Fruit fly (Drosophila melanogaster) whole organism, embryonic: Measurements from ENCODE around the gene CG10041.

ENCODE experiments used
- Antp ChIP-seq: fragments of 200-800 bp; sonication (Bioruptor generic); optimal IDR thresholded peaks from 3 replicates; lab custom pipeline; 2016; ENCODE audit warnings: missing biosample characterization, missing genetic modification characterization
- Awh ChIP-seq: fragments of 200-800 bp; sonication (Bioruptor generic); IDR thresholded peaks from 2 replicates; pipeline ENCODE4, ENCODE4 v1.3.6; 2022; ENCODE audit warnings: missing biosample characterization, missing genetic modification characterization
- B-H2 ChIP-seq: fragments of 200-800 bp; sonication (Bioruptor generic); optimal IDR thresholded peaks from 2 replicates; lab custom pipeline; 2018; ENCODE audit warnings: missing biosample characterization, mild to moderate bottlenecking, missing genetic modification characterization
- Blimp-1 ChIP-seq: fragments of 200-800 bp; sonication (Bioruptor generic); optimal IDR thresholded peaks from 3 replicates; lab custom pipeline; 2018; ENCODE audit warnings: missing biosample characterization, missing genetic modification characterization, mild to moderate bottlenecking, moderate library complexity, missing genetic modification reagents
- CG11504 ChIP-seq: fragments of 200-800 bp; sonication (Bioruptor generic); optimal IDR thresholded peaks from 3 replicates; lab custom pipeline; 2019; ENCODE audit warnings: missing biosample characterization, mild to moderate bottlenecking, missing genetic modification characterization, moderate library complexity
- CG12071 ChIP-seq: fragments of 200-800 bp; sonication (Bioruptor generic); optimal IDR thresholded peaks from 3 replicates; lab custom pipeline; 2018; ENCODE audit warnings: missing biosample characterization, mild to moderate bottlenecking, missing genetic modification characterization
- CG12236 ChIP-seq: fragments of 200-800 bp; sonication (Bioruptor generic); optimal IDR thresholded peaks from 2 replicates; lab custom pipeline; 2016; ENCODE audit warnings: missing biosample characterization, missing genetic modification characterization
- CG12744 ChIP-seq: fragments of 200-800 bp; sonication (Bioruptor generic); optimal IDR thresholded peaks from 2 replicates; lab custom pipeline; 2016; ENCODE audit warnings: missing biosample characterization, missing genetic modification characterization
- CG12769 ChIP-seq: fragments of 200-800 bp; sonication (Bioruptor generic); optimal IDR thresholded peaks from 2 replicates; lab custom pipeline; 2019; ENCODE audit warnings: missing biosample characterization, mild to moderate bottlenecking, missing genetic modification characterization, moderate library complexity
- CG14860 ChIP-seq: fragments of 200-800 bp; sonication (Bioruptor generic); IDR thresholded peaks from 3 replicates; pipeline ENCODE4 v1.3.6; 2022; ENCODE audit warnings: missing biosample characterization, missing genetic modification characterization; ENCODE audit not compliant: partially characterized antibody
- CG17568 ChIP-seq: fragments of 200-800 bp; sonication (Bioruptor generic); optimal IDR thresholded peaks from 2 replicates; lab custom pipeline; 2018; ENCODE audit warnings: missing biosample characterization, mild to moderate bottlenecking, missing genetic modification characterization, moderate library complexity
- CG18262 ChIP-seq: fragments of 200-800 bp; optimal IDR thresholded peaks from 3 replicates; lab custom pipeline; 2019; ENCODE audit warnings: missing biosample characterization, mild to moderate bottlenecking, missing genetic modification characterization, moderate library complexity
- CG1832 ChIP-seq: fragments of 200-800 bp; sonication (Bioruptor generic); optimal IDR thresholded peaks from 2 replicates; lab custom pipeline; 2017; ENCODE audit warnings: missing biosample characterization, mild to moderate bottlenecking, missing genetic modification characterization, inconsistent platforms
- CG2712 ChIP-seq: fragments of 200-800 bp; optimal IDR thresholded peaks from 3 replicates; lab custom pipeline; 2019; ENCODE audit warnings: missing biosample characterization, mild to moderate bottlenecking, missing genetic modification characterization, moderate library complexity
- CG32767 ChIP-seq: fragments of 200-800 bp; sonication (Bioruptor generic); IDR thresholded peaks from 2 replicates; pipeline ENCODE4 v1.3.6; 2022; ENCODE audit warnings: missing biosample characterization, missing genetic modification characterization
- CG3838 ChIP-seq: fragments of 200-800 bp; sonication (Bioruptor generic); optimal IDR thresholded peaks from 3 replicates; lab custom pipeline; 2016; ENCODE audit warnings: missing biosample characterization, missing genetic modification characterization
- CG4424 ChIP-seq: fragments of 200-800 bp; sonication (Bioruptor generic); optimal IDR thresholded peaks from 3 replicates; lab custom pipeline; 2016; ENCODE audit warnings: missing biosample characterization, missing genetic modification characterization
- CG6689 ChIP-seq: fragments of 200-800 bp; sonication (Bioruptor generic); IDR thresholded peaks from 2 replicates; pipeline ENCODE4 v1.3.6; 2022; ENCODE audit warnings: missing biosample characterization, missing genetic modification characterization
- CG7556 ChIP-seq: fragments of 200-800 bp; sonication (Bioruptor generic); optimal IDR thresholded peaks from 2 replicates; lab custom pipeline; 2017; ENCODE audit warnings: missing biosample characterization, mild to moderate bottlenecking, missing genetic modification characterization
- CG9817 ChIP-seq: fragments of 200-800 bp; sonication (Bioruptor generic); optimal IDR thresholded peaks from 2 replicates; lab custom pipeline; 2018; ENCODE audit warnings: missing biosample characterization, mild to moderate bottlenecking, missing genetic modification characterization, moderate library complexity
- CTCF ChIP-seq: fragments of 200-800 bp; sonication (Bioruptor generic); optimal IDR thresholded peaks from 2 replicates; lab custom pipeline; 2017; ENCODE audit warnings: missing biosample characterization, mild to moderate bottlenecking, missing genetic modification characterization, moderate library complexity
- D ChIP-seq, 2 experiments: fragments of 200-800 bp in 1 of 2; fragments of >200 bp in 1 of 2; sonication (Bioruptor generic) in 1 of 2; optimal IDR thresholded peaks; 2 replicates in 1 of 2; 3 replicates in 1 of 2; lab custom pipeline; 2017; ENCODE audit warnings: mild to moderate bottlenecking in 1 of 2, missing biosample characterization in 1 of 2, missing genetic modification characterization in 1 of 2, missing genetic modification reagents in 1 of 2
- D19A ChIP-seq: fragments of 200-800 bp; optimal IDR thresholded peaks from 3 replicates; lab custom pipeline; 2019; ENCODE audit warnings: missing biosample characterization, mild to moderate bottlenecking, missing genetic modification characterization, moderate library complexity
- Dip3 ChIP-seq: fragments of 200-800 bp; sonication (Bioruptor generic); optimal IDR thresholded peaks from 3 replicates; lab custom pipeline; 2016; ENCODE audit warnings: missing biosample characterization, missing genetic modification characterization
- Dp ChIP-seq: fragments of 200-800 bp; sonication (Bioruptor generic); optimal IDR thresholded peaks from 2 replicates; lab custom pipeline; 2018; ENCODE audit warnings: missing biosample characterization, mild to moderate bottlenecking, missing genetic modification characterization, moderate library complexity
- E2f1 ChIP-seq: fragments of 200-800 bp; sonication (Bioruptor generic); IDR thresholded peaks from 2 replicates; pipeline ENCODE4 v1.3.6; 2022; ENCODE audit warnings: missing biosample characterization, missing genetic modification characterization
- Eip74EF ChIP-seq, 2 experiments: fragments of 200-800 bp in 1 of 2; fragments of >200 bp in 1 of 2; sonication (Bioruptor generic) in 1 of 2; optimal IDR thresholded peaks; 2 replicates each; lab custom pipeline; 2017 to 2019; ENCODE audit warnings: missing biosample characterization in 2 of 2, missing genetic modification characterization in 2 of 2, mild to moderate bottlenecking in 1 of 2, moderate library complexity in 1 of 2
- Elba2 ChIP-seq: fragments of 200-800 bp; sonication (Bioruptor generic); optimal IDR thresholded peaks from 3 replicates; lab custom pipeline; 2016; ENCODE audit warnings: missing biosample characterization, missing genetic modification characterization
- Hr78 ChIP-seq, 2 experiments: fragments of 200-800 bp in 1 of 2; fragments of >200 bp in 1 of 2; sonication (Bioruptor generic) in 1 of 2; optimal IDR thresholded peaks; 2 replicates each; lab custom pipeline; 2017 to 2019; ENCODE audit warnings: missing biosample characterization in 2 of 2, missing genetic modification characterization in 2 of 2, mild to moderate bottlenecking in 1 of 2, moderate library complexity in 1 of 2
- Mad ChIP-seq: fragments of 200-800 bp; sonication (Bioruptor generic); optimal IDR thresholded peaks from 2 replicates; lab custom pipeline; 2016; ENCODE audit warnings: missing biosample characterization, missing genetic modification characterization
- NC2α ChIP-seq: fragments of 200-800 bp; sonication (Bioruptor generic); optimal IDR thresholded peaks from 2 replicates; lab custom pipeline; 2016; ENCODE audit warnings: missing biosample characterization, missing genetic modification characterization
- NfI ChIP-seq: fragments of 200-800 bp; sonication (Bioruptor generic); optimal IDR thresholded peaks from 3 replicates; lab custom pipeline; 2018; ENCODE audit warnings: missing biosample characterization, mild to moderate bottlenecking, missing genetic modification characterization, moderate library complexity
- Pdp1 ChIP-seq, 2 experiments: fragments of 200-800 bp; sonication (Bioruptor generic); optimal IDR thresholded peaks; 3 replicates each; lab custom pipeline; 2016; ENCODE audit warnings: missing biosample characterization in 2 of 2, missing genetic modification characterization in 2 of 2, mild to moderate bottlenecking in 1 of 2, moderate library complexity in 1 of 2
- Side ChIP-seq: fragments of 200-800 bp; sonication (Bioruptor generic); optimal IDR thresholded peaks from 2 replicates; lab custom pipeline; 2016; ENCODE audit warnings: missing biosample characterization, missing genetic modification characterization
- Sin3A ChIP-seq: fragments of >200 bp; optimal IDR thresholded peaks from 2 replicates; lab custom pipeline; 2018
- Sox102F ChIP-seq: fragments of 200-800 bp; sonication (Bioruptor generic); optimal IDR thresholded peaks from 2 replicates; lab custom pipeline; 2018; ENCODE audit warnings: missing biosample characterization, mild to moderate bottlenecking, missing genetic modification characterization, moderate library complexity
- al ChIP-seq: fragments of 200-800 bp; sonication (Bioruptor generic); IDR thresholded peaks from 2 replicates; pipeline ENCODE4 v1.3.6; 2022; ENCODE audit warnings: missing biosample characterization, missing genetic modification characterization
- ato ChIP-seq: fragments of 200-800 bp; sonication (Bioruptor generic); IDR thresholded peaks from 2 replicates; pipeline ENCODE4 v1.3.6; 2022; ENCODE audit warnings: missing biosample characterization, missing genetic modification characterization; ENCODE audit not compliant: partially characterized antibody
- chif ChIP-seq, 2 experiments: fragments of 200-800 bp; sonication (Bioruptor generic); optimal IDR thresholded peaks; 3 replicates each; lab custom pipeline; 2016; ENCODE audit warnings: missing biosample characterization in 2 of 2, missing genetic modification characterization in 2 of 2
- dmrt11E ChIP-seq: fragments of 200-800 bp; sonication (Bioruptor generic); optimal IDR thresholded peaks from 3 replicates; lab custom pipeline; 2018; ENCODE audit warnings: missing biosample characterization, mild to moderate bottlenecking, missing genetic modification characterization, moderate library complexity
- eve ChIP-seq, 2 experiments: fragments of >200 bp; optimal IDR thresholded peaks; 2 replicates each; lab custom pipeline; 2017; ENCODE audit warnings: missing biosample characterization in 2 of 2, missing genetic modification characterization in 2 of 2
- gfzf ChIP-seq: fragments of 200-800 bp; sonication (Bioruptor generic); optimal IDR thresholded peaks from 2 replicates; lab custom pipeline; 2016; ENCODE audit warnings: missing biosample characterization, mild to moderate bottlenecking, missing genetic modification characterization, moderate library complexity
- kah ChIP-seq: fragments of 200-800 bp; sonication (Bioruptor generic); optimal IDR thresholded peaks from 2 replicates; lab custom pipeline; 2018; ENCODE audit warnings: missing biosample characterization, mild to moderate bottlenecking, missing genetic modification characterization
- kni ChIP-seq: fragments of 200-800 bp; sonication (Bioruptor generic); optimal IDR thresholded peaks from 3 replicates; lab custom pipeline; 2017; ENCODE audit warnings: mild to moderate bottlenecking, missing biosample characterization, missing genetic modification reagents, missing genetic modification characterization
- nmo ChIP-seq: fragments of 200-800 bp; sonication (Bioruptor generic); optimal IDR thresholded peaks from 2 replicates; lab custom pipeline; 2018; ENCODE audit warnings: missing biosample characterization, mild to moderate bottlenecking, missing genetic modification characterization, moderate library complexity
- repo ChIP-seq: fragments of 200-800 bp; sonication (Bioruptor generic); optimal IDR thresholded peaks from 2 replicates; lab custom pipeline; 2016; ENCODE audit warnings: missing biosample characterization, missing genetic modification characterization
- shn ChIP-seq: fragments of 200-800 bp; sonication (Bioruptor generic); optimal IDR thresholded peaks from 3 replicates; lab custom pipeline; 2016; ENCODE audit warnings: missing biosample characterization, missing genetic modification characterization
- slbo ChIP-seq: fragments of 200-800 bp; sonication (Bioruptor generic); IDR thresholded peaks from 2 replicates; pipeline ENCODE4 v1.3.6; 2022; ENCODE audit warnings: missing biosample characterization, missing genetic modification characterization
- trh ChIP-seq: fragments of 200-800 bp; sonication (Bioruptor generic); optimal IDR thresholded peaks from 2 replicates; lab custom pipeline; 2016; ENCODE audit warnings: missing biosample characterization, missing genetic modification characterization
- zf30C ChIP-seq: fragments of 200-800 bp; sonication (Bioruptor generic); optimal IDR thresholded peaks from 3 replicates; lab custom pipeline; 2018; ENCODE audit warnings: missing biosample characterization, mild to moderate bottlenecking, missing genetic modification characterization
- zfh1 ChIP-seq: fragments of 200-800 bp; sonication (Bioruptor generic); IDR thresholded peaks from 3 replicates; pipeline ENCODE4 v1.3.6; 2022; ENCODE audit warnings: missing biosample characterization, missing genetic modification characterization

The CG10041 gene

DNA sequence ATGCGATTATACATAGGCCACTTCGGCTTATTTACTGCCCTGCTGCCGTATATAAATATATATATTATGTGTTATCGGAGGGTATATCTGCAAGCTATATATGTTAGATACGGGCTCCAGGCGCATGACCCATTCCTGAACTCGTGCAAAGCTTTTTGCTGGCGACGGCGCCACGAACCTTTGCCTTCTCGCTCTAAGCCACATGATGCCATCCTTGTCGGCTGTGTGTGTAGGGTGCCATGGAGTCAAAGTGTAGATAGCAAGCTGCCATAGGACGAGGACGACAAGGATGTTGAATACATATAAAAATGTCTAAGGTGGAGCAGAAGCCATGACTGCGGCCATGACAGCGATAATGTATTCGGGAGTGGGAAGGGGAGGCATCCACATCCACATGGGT, 4.2 kb downstream of the CG10041 start (continued):
- no peak for TF ChIP-seq Awh (GFP tag; lab: Robert Waterston, UW)
- no peak for TF ChIP-seq zfh1 (GFP tag; lab: Robert Waterston, UW)
- no peak for TF ChIP-seq CG2712
- no peak for TF ChIP-seq CG17568 (GFP tag; lab: Kevin White, UChicago)
- TF ChIP-seq CG12236, result no peak
- no peak for TF ChIP-seq CG11504 (tag; lab: Kevin White, UChicago)
- TF ChIP-seq kni (GFP tag; lab: Kevin White, UChicago), result no peak
- TF ChIP-seq ato, result no peak
- no peak for TF ChIP-seq eve (GFP tag; optimal IDR thresholded peaks at IDR 0.05; lab: Kevin White, UChicago)
- no peak for TF ChIP-seq CG9817 (tag; lab: Kevin White, UChicago)
- TF ChIP-seq trh (GFP tag; lab: Kevin White, UChicago), result no peak
- TF ChIP-seq Eip74EF (GFP tag; optimal IDR thresholded peaks at IDR 0.05; lab: Kevin White, UChicago), result no peak
- TF ChIP-seq nmo, result no peak
- no peak for TF ChIP-seq Dip3 (GFP tag; lab: Kevin White, UChicago)
- TF ChIP-seq CG1832 (GFP tag; lab: Kevin White, UChicago), result peak; percentile 37
- TF ChIP-seq CG6689 (GFP tag; lab: Robert Waterston, UW), result no peak

DNA sequence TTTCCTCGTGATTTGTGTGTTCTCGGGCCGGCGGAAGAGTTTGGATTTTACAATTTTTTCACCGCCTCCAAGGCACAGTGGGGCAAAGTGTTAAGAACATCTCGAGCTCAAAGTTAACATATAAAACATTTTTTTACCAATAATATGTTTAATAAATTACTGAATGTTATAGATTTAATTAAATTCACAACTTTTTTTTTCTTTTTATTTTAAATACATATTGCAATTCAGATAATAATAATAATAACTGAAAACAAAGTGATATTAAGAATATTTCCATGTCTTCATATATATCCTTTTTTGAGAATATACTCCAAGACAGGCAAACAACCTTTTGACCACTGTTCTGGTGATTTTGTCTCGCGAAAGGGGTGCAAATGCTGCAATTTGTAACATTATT, 5.9 kb downstream of the CG10041 start:
- TF ChIP-seq Antp (GFP tag; lab: Kevin White, UChicago), result no peak
- TF ChIP-seq Sin3A (lab: Kevin White, UChicago), result no peak
- TF ChIP-seq gfzf (GFP tag; lab: Kevin White, UChicago), result no peak
- no peak for TF ChIP-seq CG12071 (GFP tag; lab: Kevin White, UChicago)
- peak; percentile 37 for TF ChIP-seq Sox102F (GFP tag; lab: Kevin White, UChicago)
- no peak for TF ChIP-seq CG32767 (GFP tag; lab: Robert Waterston, UW)
- TF ChIP-seq D19A, result peak; percentile 11
- no peak for TF ChIP-seq CG14860 (GFP tag; lab: Robert Waterston, UW)
- no peak for TF ChIP-seq Elba2 (GFP tag; lab: Kevin White, UChicago)
- no peak for TF ChIP-seq Dp (GFP tag; lab: Kevin White, UChicago)
- TF ChIP-seq B-H2 (GFP tag; lab: Kevin White, UChicago), result no peak
- no peak for TF ChIP-seq zf30C (GFP tag; lab: Kevin White, UChicago)
- TF ChIP-seq NC2α (GFP tag; lab: Kevin White, UChicago), result no peak
- no peak for TF ChIP-seq shn (GFP tag; lab: Kevin White, UChicago)
- no peak for TF ChIP-seq E2f1 (GFP tag; lab: Robert Waterston, UW)
- no peak for TF ChIP-seq D (optimal IDR thresholded peaks at IDR 0.05; lab: Kevin White, UChicago)
- peak; percentile 26 for TF ChIP-seq D (GFP tag; optimal IDR thresholded peaks at IDR 0.05; lab: Kevin White, UChicago)
- TF ChIP-seq Mad (GFP tag; lab: Kevin White, UChicago), result no peak
- TF ChIP-seq CG7556, result peak; percentile 14
- TF ChIP-seq CG4424 (GFP tag; lab: Kevin White, UChicago), result peak; percentile 2
- no peak for TF ChIP-seq NfI
- peak; percentile 60 for TF ChIP-seq CG18262 (tag; lab: Kevin White, UChicago)
- no peak for TF ChIP-seq repo (GFP tag; lab: Kevin White, UChicago)
- no peak for TF ChIP-seq CTCF (GFP tag; lab: Kevin White, UChicago)
- no peak for TF ChIP-seq al (GFP tag; lab: Robert Waterston, UW)
- no peak for TF ChIP-seq kah (GFP tag; lab: Kevin White, UChicago)
- TF ChIP-seq CG3838 (GFP tag; lab: Kevin White, UChicago), result no peak
- TF ChIP-seq Side (GFP tag; lab: Kevin White, UChicago), result no peak
- TF ChIP-seq dmrt11E (tag; lab: Kevin White, UChicago), result peak; percentile 10
- TF ChIP-seq Blimp-1 (GFP tag; lab: Kevin White, UChicago), result peak; percentile 51
- TF ChIP-seq CG12769, result no peak
- no peak for TF ChIP-seq Pdp1 (GFP tag; optimal IDR thresholded peaks at IDR 0.05; lab: Kevin White, UChicago)
- TF ChIP-seq CG11504 (tag; lab: Kevin White, UChicago), result peak; percentile 58
- no peak for TF ChIP-seq chif (GFP tag; optimal IDR thresholded peaks at IDR 0.05; lab: Kevin White, UChicago)
- TF ChIP-seq Hr78 (GFP tag; optimal IDR thresholded peaks at IDR 0.05; lab: Kevin White, UChicago), result no peak
- no peak for TF ChIP-seq slbo (GFP tag; lab: Robert Waterston, UW)
- no peak for TF ChIP-seq CG12744
